Worm (Caenorhabditis elegans) whole organism, early embryonic: ENCODE measurements around the gene ife-3.

Source experiments
- F13C5.2 ChIP-seq: sonication (generic microtip); optimal IDR thresholded peaks from 2 replicates; lab custom pipeline; 2017; ENCODE audit warnings: mild to moderate bottlenecking, missing genetic modification characterization, inconsistent platforms, missing compliant biosample characterization
- ama-1 ChIP-seq: fragments of 150-350 bp; optimal IDR thresholded peaks from 2 replicates; lab custom pipeline; 2014
- hmbx-1 ChIP-seq: sonication (generic microtip); optimal IDR thresholded peaks from 2 replicates; lab custom pipeline; 2016; ENCODE audit warnings: mild to moderate bottlenecking, missing genetic modification characterization, missing compliant biosample characterization
- pes-1 ChIP-seq: fragments of 200-800 bp; sonication (Bioruptor generic); IDR thresholded peaks from 2 replicates; pipeline ENCODE4 v1.3.6; 2022; ENCODE audit warnings: missing genetic modification reagents, missing genetic modification characterization, missing compliant biosample characterization
- tbx-37 ChIP-seq: fragments of 200-800 bp; sonication (Bioruptor generic); conservative IDR thresholded peaks from 2 replicates; pipeline ENCODE4 v1.3.6; 2022; ENCODE audit warnings: missing genetic modification reagents, missing genetic modification characterization, missing compliant biosample characterization
- tra-4 ChIP-seq: sonication (generic microtip); optimal IDR thresholded peaks from 2 replicates; lab custom pipeline; 2017; ENCODE audit warnings: missing genetic modification characterization, missing compliant biosample characterization

DNA sequence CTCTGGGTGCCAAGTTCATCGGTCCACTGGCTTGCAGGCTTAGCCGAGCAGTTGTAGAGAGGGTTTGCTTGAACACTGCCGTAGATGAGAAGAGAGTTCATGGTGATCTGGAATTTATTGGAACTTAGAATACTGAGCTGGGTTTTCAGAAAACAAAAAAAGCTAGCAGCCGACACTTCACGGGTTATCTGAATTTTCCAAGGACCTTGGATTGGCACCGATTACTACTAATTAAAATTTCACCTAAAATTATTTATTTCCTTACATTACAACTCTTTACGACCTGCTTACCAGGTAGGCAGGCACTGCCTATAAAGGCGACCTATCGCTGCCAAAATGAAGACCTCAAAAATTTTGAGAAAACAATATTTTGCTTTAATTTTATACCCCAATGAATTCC is 48.3 kb upstream of the ife-3 start, which contains the start of gene srt-52:
- TF ChIP-seq pes-1 (no peak), hmbx-1 (tag; lab: Kevin White, UChicago) (no peak), ama-1 (no peak), tbx-37 (GFP tag; lab: Robert Waterston, UW) (no peak), F13C5.2 (no peak), tra-4 (tag; lab: Kevin White, UChicago) (no peak)
